Fruit fly (Drosophila melanogaster) whole organism, embryonic: ENCODE data around the gene Ucp4A.

Source experiments
- Bteb2 ChIP-seq: fragments of 200-800 bp; sonication (Bioruptor generic); optimal IDR thresholded peaks from 2 replicates; lab custom pipeline; 2016; ENCODE audit warnings: missing biosample characterization, missing genetic modification characterization
- CG10209 ChIP-seq: fragments of 200-800 bp; sonication (Bioruptor generic); optimal IDR thresholded peaks from 3 replicates; lab custom pipeline; 2017; ENCODE audit warnings: missing biosample characterization, mild to moderate bottlenecking, missing genetic modification characterization, missing genetic modification reagents
- CG13296 ChIP-seq: fragments of 200-800 bp; sonication (Bioruptor generic); optimal IDR thresholded peaks from 3 replicates; lab custom pipeline; 2018; ENCODE audit warnings: missing biosample characterization, mild to moderate bottlenecking, missing genetic modification characterization
- CG14050 ChIP-seq: fragments of 200-800 bp; sonication (Bioruptor generic); IDR thresholded peaks from 3 replicates; pipeline ENCODE4 v1.3.6; 2022; ENCODE audit warnings: missing biosample characterization, missing genetic modification characterization
- CG1603 ChIP-seq: fragments of 200-800 bp; sonication (Bioruptor generic); optimal IDR thresholded peaks from 2 replicates; lab custom pipeline; 2019; ENCODE audit warnings: missing biosample characterization, mild to moderate bottlenecking, missing genetic modification characterization, moderate library complexity
- CG2120 ChIP-seq: fragments of 200-800 bp; sonication (Bioruptor generic); optimal IDR thresholded peaks from 3 replicates; lab custom pipeline; 2016; ENCODE audit warnings: missing biosample characterization, missing genetic modification characterization
- CG2199 ChIP-seq: fragments of 200-800 bp; sonication (Bioruptor generic); IDR thresholded peaks from 3 replicates; pipeline ENCODE4 v1.3.6; 2022; ENCODE audit warnings: missing biosample characterization, missing genetic modification characterization
- CG3407 ChIP-seq: fragments of 200-800 bp; sonication (Bioruptor generic); optimal IDR thresholded peaks from 2 replicates; lab custom pipeline; 2018; ENCODE audit warnings: missing biosample characterization, mild to moderate bottlenecking, missing genetic modification characterization
- CG4282 ChIP-seq: fragments of 200-800 bp; sonication (Bioruptor generic); optimal IDR thresholded peaks from 2 replicates; lab custom pipeline; 2016; ENCODE audit warnings: missing biosample characterization, missing genetic modification characterization
- CG4854 ChIP-seq: fragments of 200-800 bp; sonication (Bioruptor generic); optimal IDR thresholded peaks from 2 replicates; lab custom pipeline; 2016; ENCODE audit warnings: missing biosample characterization, missing genetic modification characterization, inconsistent platforms
- CG6272 ChIP-seq: fragments of 200-800 bp; sonication (Bioruptor generic); IDR thresholded peaks from 2 replicates; pipeline ENCODE4 v1.3.6; 2022; ENCODE audit warnings: missing biosample characterization, missing genetic modification characterization
- CG8290 ChIP-seq, 3 experiments: fragments of 200-800 bp; sonication (Bioruptor generic); optimal IDR thresholded peaks; 2 replicates each; lab custom pipeline; 2016 to 2019; ENCODE audit warnings: missing biosample characterization in 3 of 3, missing genetic modification characterization in 3 of 3, mild to moderate bottlenecking in 2 of 3, moderate library complexity in 1 of 3
- CG8359 ChIP-seq: fragments of 200-800 bp; sonication (Bioruptor generic); optimal IDR thresholded peaks from 2 replicates; lab custom pipeline; 2017; ENCODE audit warnings: missing biosample characterization, mild to moderate bottlenecking, missing genetic modification characterization, borderline replicate concordance
- CG9727 ChIP-seq: fragments of 200-800 bp; sonication (Bioruptor generic); optimal IDR thresholded peaks from 3 replicates; lab custom pipeline; 2017; ENCODE audit warnings: missing biosample characterization, mild to moderate bottlenecking, missing genetic modification characterization
- D ChIP-seq, 2 experiments: fragments of 200-800 bp in 1 of 2; fragments of >200 bp in 1 of 2; sonication (Bioruptor generic) in 1 of 2; optimal IDR thresholded peaks; 2 replicates in 1 of 2; 3 replicates in 1 of 2; lab custom pipeline; 2017; ENCODE audit warnings: mild to moderate bottlenecking in 1 of 2, missing biosample characterization in 1 of 2, missing genetic modification characterization in 1 of 2, missing genetic modification reagents in 1 of 2
- Dad ChIP-seq: fragments of 200-800 bp; sonication (Bioruptor generic); optimal IDR thresholded peaks from 3 replicates; lab custom pipeline; 2016; ENCODE audit warnings: missing biosample characterization, missing genetic modification characterization
- Dbx ChIP-seq: fragments of 200-800 bp; sonication (Bioruptor generic); IDR thresholded peaks from 3 replicates; pipeline ENCODE4 v1.3.6; 2022; ENCODE audit warnings: missing biosample characterization, missing genetic modification characterization
- Doc3 ChIP-seq: fragments of 200-800 bp; sonication (Bioruptor generic); IDR thresholded peaks from 3 replicates; pipeline ENCODE4 v1.3.6; 2022; ENCODE audit warnings: missing biosample characterization, missing genetic modification characterization; ENCODE audit not compliant: partially characterized antibody
- Dp ChIP-seq: fragments of 200-800 bp; sonication (Bioruptor generic); optimal IDR thresholded peaks from 2 replicates; lab custom pipeline; 2018; ENCODE audit warnings: missing biosample characterization, mild to moderate bottlenecking, missing genetic modification characterization, moderate library complexity
- Fer3 ChIP-seq: fragments of 200-800 bp; sonication (Bioruptor generic); optimal IDR thresholded peaks from 2 replicates; lab custom pipeline; 2018; ENCODE audit warnings: missing biosample characterization, mild to moderate bottlenecking, missing genetic modification characterization, moderate library complexity
- H15 ChIP-seq: fragments of 200-800 bp; sonication (Bioruptor generic); IDR thresholded peaks from 3 replicates; pipeline ENCODE4 v1.3.6; 2022; ENCODE audit warnings: missing biosample characterization, missing genetic modification characterization
- HHEX ChIP-seq: fragments of 200-800 bp; sonication (Bioruptor generic); optimal IDR thresholded peaks from 3 replicates; lab custom pipeline; 2017; ENCODE audit warnings: missing biosample characterization, mild to moderate bottlenecking, missing genetic modification characterization, missing genetic modification reagents
- Hr3 ChIP-seq: fragments of 200-800 bp; sonication (Bioruptor generic); optimal IDR thresholded peaks from 3 replicates; lab custom pipeline; 2016; ENCODE audit warnings: missing biosample characterization, missing genetic modification characterization
- Mad ChIP-seq: fragments of 200-800 bp; sonication (Bioruptor generic); optimal IDR thresholded peaks from 2 replicates; lab custom pipeline; 2016; ENCODE audit warnings: missing biosample characterization, missing genetic modification characterization
- NC2α ChIP-seq: fragments of 200-800 bp; sonication (Bioruptor generic); optimal IDR thresholded peaks from 2 replicates; lab custom pipeline; 2016; ENCODE audit warnings: missing biosample characterization, missing genetic modification characterization
- Nf-YB ChIP-seq: fragments of 200-800 bp; sonication (Bioruptor generic); optimal IDR thresholded peaks from 3 replicates; lab custom pipeline; 2019; ENCODE audit warnings: missing biosample characterization, mild to moderate bottlenecking, missing genetic modification characterization, moderate library complexity
- Ravus ChIP-seq: fragments of 200-800 bp; sonication (Bioruptor generic); IDR thresholded peaks from 2 replicates; pipeline ENCODE4 v1.3.6; 2022; ENCODE audit warnings: missing biosample characterization, missing genetic modification characterization
- Sry-δ ChIP-seq: fragments of 200-800 bp; sonication (Bioruptor generic); optimal IDR thresholded peaks from 2 replicates; lab custom pipeline; 2016; ENCODE audit warnings: missing biosample characterization, missing genetic modification characterization
- Tbp ChIP-seq: fragments of >200 bp; optimal IDR thresholded peaks from 2 replicates; lab custom pipeline; 2018; ENCODE audit warnings: missing biosample characterization, missing genetic modification characterization
- Usf ChIP-seq: fragments of 200-800 bp; sonication (Bioruptor generic); optimal IDR thresholded peaks from 2 replicates; lab custom pipeline; 2017; ENCODE audit warnings: missing genotype, missing biosample characterization, missing genetic modification characterization
- Vsx1 ChIP-seq: fragments of 200-800 bp; sonication (Bioruptor generic); optimal IDR thresholded peaks from 2 replicates; lab custom pipeline; 2017; ENCODE audit warnings: missing biosample characterization, mild to moderate bottlenecking, missing genetic modification characterization, missing genetic modification reagents
- ap ChIP-seq: fragments of 200-800 bp; sonication (Bioruptor generic); IDR thresholded peaks from 2 replicates; pipeline ENCODE4 v1.3.6; 2022; ENCODE audit warnings: missing biosample characterization, missing genetic modification characterization
- bcd ChIP-seq: fragments of 200-800 bp; sonication (Bioruptor generic); optimal IDR thresholded peaks from 2 replicates; lab custom pipeline; 2017; ENCODE audit warnings: missing biosample characterization, mild to moderate bottlenecking, missing genetic modification characterization
- corto ChIP-seq: fragments of 200-800 bp; sonication (Bioruptor generic); optimal IDR thresholded peaks from 2 replicates; lab custom pipeline; 2016; ENCODE audit warnings: missing biosample characterization, mild to moderate bottlenecking, missing genetic modification characterization, moderate library complexity
- dmrt11E ChIP-seq: fragments of 200-800 bp; sonication (Bioruptor generic); optimal IDR thresholded peaks from 3 replicates; lab custom pipeline; 2018; ENCODE audit warnings: missing biosample characterization, mild to moderate bottlenecking, missing genetic modification characterization, moderate library complexity
- emc ChIP-seq: fragments of 200-800 bp; sonication (Bioruptor generic); optimal IDR thresholded peaks from 2 replicates; lab custom pipeline; 2016; ENCODE audit warnings: missing biosample characterization, missing genetic modification characterization
- ewg ChIP-seq: fragments of 200-800 bp; sonication (Bioruptor generic); optimal IDR thresholded peaks from 3 replicates; lab custom pipeline; 2017; ENCODE audit warnings: mild to moderate bottlenecking, missing biosample characterization, missing genetic modification reagents, missing genetic modification characterization
- gcm2 ChIP-seq: fragments of 200-800 bp; sonication (Bioruptor generic); optimal IDR thresholded peaks from 2 replicates; lab custom pipeline; 2016; ENCODE audit warnings: missing biosample characterization, missing genetic modification characterization
- gt ChIP-seq: fragments of 200-800 bp; sonication (Bioruptor generic); IDR thresholded peaks from 2 replicates; pipeline ENCODE4 v1.3.6; 2022; ENCODE audit warnings: missing biosample characterization, missing genetic modification characterization
- jumu ChIP-seq: fragments of 200-800 bp; sonication (Bioruptor generic); optimal IDR thresholded peaks from 3 replicates; lab custom pipeline; 2016; ENCODE audit warnings: missing biosample characterization, missing genetic modification characterization
- nerfin-1 ChIP-seq: fragments of 200-800 bp; sonication (Bioruptor generic); optimal IDR thresholded peaks from 3 replicates; lab custom pipeline; 2019; ENCODE audit warnings: missing biosample characterization, mild to moderate bottlenecking, missing genetic modification characterization, moderate library complexity
- pan ChIP-seq, 4 experiments: fragments of >200 bp in 3 of 4; fragments of 200-800 bp in 1 of 4; sonication (Bioruptor generic) in 1 of 4; optimal IDR thresholded peaks in 3 of 4; IDR thresholded peaks in 1 of 4; 2 replicates each; pipeline versions ENCODE4 v1.3.6 to Lab custom; 2017 to 2022; ENCODE audit warnings: missing biosample characterization in 2 of 4, missing genetic modification characterization in 2 of 4, mixed read lengths in 1 of 4
- repo ChIP-seq: fragments of 200-800 bp; sonication (Bioruptor generic); optimal IDR thresholded peaks from 2 replicates; lab custom pipeline; 2016; ENCODE audit warnings: missing biosample characterization, missing genetic modification characterization
- sens-2 ChIP-seq: fragments of 200-800 bp; sonication (Bioruptor generic); IDR thresholded peaks from 2 replicates; pipeline ENCODE4 v1.3.6; 2022; ENCODE audit warnings: missing biosample characterization, missing genetic modification characterization
- sim ChIP-seq: fragments of 200-800 bp; sonication (Bioruptor generic); IDR thresholded peaks from 2 replicates; pipeline ENCODE4 v1.3.6; 2022; ENCODE audit warnings: missing biosample characterization, missing genetic modification characterization
- sima ChIP-seq: fragments of 200-800 bp; sonication (Bioruptor generic); optimal IDR thresholded peaks from 2 replicates; lab custom pipeline; 2016; ENCODE audit warnings: missing biosample characterization, missing genetic modification characterization
- slbo ChIP-seq: fragments of 200-800 bp; sonication (Bioruptor generic); IDR thresholded peaks from 2 replicates; pipeline ENCODE4 v1.3.6; 2022; ENCODE audit warnings: missing biosample characterization, missing genetic modification characterization
- stwl ChIP-seq: fragments of 200-800 bp; sonication (Bioruptor generic); optimal IDR thresholded peaks from 3 replicates; lab custom pipeline; 2018; ENCODE audit warnings: missing biosample characterization, mild to moderate bottlenecking, missing genetic modification characterization, moderate library complexity
- tin ChIP-seq: fragments of 200-800 bp; sonication (Bioruptor generic); optimal IDR thresholded peaks from 3 replicates; lab custom pipeline; 2016; ENCODE audit warnings: missing biosample characterization, missing genetic modification characterization

The Ucp4A gene

dm6 chrX:17844623-17845022, at the start of gene Ucp4A, which contains the start of gene CG8142 (continued):
- peak; percentile 93 for TF ChIP-seq CG10209 (GFP tag; lab: Kevin White, UChicago)
- TF ChIP-seq Ravus (GFP tag; lab: Robert Waterston, UW): peak; percentile 80
- TF ChIP-seq CG13296 (GFP tag; lab: Kevin White, UChicago): peak; percentile 91
- TF ChIP-seq Fer3 (tag; lab: Kevin White, UChicago): peak; percentile 92
- no peak for TF ChIP-seq corto (GFP tag; lab: Kevin White, UChicago)
- TF ChIP-seq Dbx (GFP tag; lab: Robert Waterston, UW): peak; percentile 92; the same call in 2 of the 3 replicates
- TF ChIP-seq HHEX (GFP tag; lab: Kevin White, UChicago): peak; percentile 82
- peak; percentile 93 for TF ChIP-seq ap (GFP tag; lab: Robert Waterston, UW)
- TF ChIP-seq sens-2: peak; percentile 87
- peak; percentile 96 for TF ChIP-seq CG6272 (GFP tag; lab: Robert Waterston, UW)
- TF ChIP-seq nerfin-1 (tag; lab: Kevin White, UChicago): peak; percentile 88
- TF ChIP-seq Dad (GFP tag; lab: Kevin White, UChicago): peak; percentile 24
- TF ChIP-seq dmrt11E (tag; lab: Kevin White, UChicago): peak; percentile 91
- peak; percentile 72 for TF ChIP-seq Mad (GFP tag; lab: Kevin White, UChicago)
- no peak for TF ChIP-seq Doc3 (GFP tag; lab: Robert Waterston, UW)
- peak; percentile 53 for TF ChIP-seq CG8359 (GFP tag; lab: Kevin White, UChicago)
- peak; percentile 93 for TF ChIP-seq bcd (GFP tag; lab: Kevin White, UChicago)
- peak; percentile 80 for TF ChIP-seq stwl
- peak; percentile 92 for TF ChIP-seq CG14050 (GFP tag; lab: Robert Waterston, UW)
- peak; percentile 63 for TF ChIP-seq Nf-YB (GFP tag; lab: Kevin White, UChicago)
- TF ChIP-seq jumu (GFP tag; lab: Kevin White, UChicago): peak; percentile 27
- TF ChIP-seq Hr3 (GFP tag; lab: Kevin White, UChicago): peak; percentile 92
- peak; percentile 21 for TF ChIP-seq Sry-δ (GFP tag; lab: Kevin White, UChicago)
- TF ChIP-seq CG2120 (GFP tag; lab: Kevin White, UChicago): peak; percentile 85
- no peak for TF ChIP-seq CG4282 (GFP tag; lab: Kevin White, UChicago)
- TF ChIP-seq CG4854 (GFP tag; lab: Kevin White, UChicago): peak; percentile 60
- peak; percentile 98 for TF ChIP-seq slbo
- peak; percentile 83 for TF ChIP-seq Usf (GFP tag; lab: Kevin White, UChicago)
- TF ChIP-seq CG3407: peak; percentile 75
- no peak for TF ChIP-seq emc (GFP tag; lab: Kevin White, UChicago)
- peak; percentile 95 for TF ChIP-seq H15 (GFP tag; lab: Robert Waterston, UW)
- peak; percentile 72 for TF ChIP-seq ewg (GFP tag; lab: Kevin White, UChicago)
- TF ChIP-seq D (optimal IDR thresholded peaks at IDR 0.05; lab: Kevin White, UChicago): no peak
- peak; percentile 89 for TF ChIP-seq D (GFP tag; optimal IDR thresholded peaks at IDR 0.05; lab: Kevin White, UChicago)
- TF ChIP-seq gt (GFP tag; lab: Robert Waterston, UW): peak; percentile 85
- TF ChIP-seq Vsx1: peak; percentile 68
- TF ChIP-seq gcm2 (GFP tag; lab: Kevin White, UChicago): peak; percentile 47
- peak; percentile 93 for TF ChIP-seq tin (GFP tag; lab: Kevin White, UChicago)
- TF ChIP-seq CG9727 (GFP tag; lab: Kevin White, UChicago): peak; percentile 93
- TF ChIP-seq sima (GFP tag; lab: Kevin White, UChicago): no peak
- TF ChIP-seq repo (GFP tag; lab: Kevin White, UChicago): no peak
- no peak for TF ChIP-seq pan (optimal IDR thresholded peaks at IDR 0.05; lab: Kevin White, UChicago)
- TF ChIP-seq pan (GFP tag; optimal IDR thresholded peaks at IDR 0.05 in 1 of 2, IDR thresholded peaks at IDR 0.05 in 1 of 2): peak in 1 of 2 experiments; percentile 98
- TF ChIP-seq Bteb2 (GFP tag; lab: Kevin White, UChicago): peak; percentile 35
- TF ChIP-seq sim: peak; percentile 91
- TF ChIP-seq Tbp (GFP tag; lab: Kevin White, UChicago): no peak
- peak; percentile 69 for TF ChIP-seq CG8290 (GFP tag; optimal IDR thresholded peaks at IDR 0.05; lab: Kevin White, UChicago)
- peak in 1 of 2 experiments; percentile 5 for TF ChIP-seq CG8290 (tag; optimal IDR thresholded peaks at IDR 0.05; lab: Kevin White, UChicago)
- TF ChIP-seq CG1603 (tag; lab: Kevin White, UChicago): peak; percentile 47
- peak; percentile 79; the same call in 1 of the 3 replicates for TF ChIP-seq CG2199 (GFP tag; lab: Robert Waterston, UW)
- TF ChIP-seq NC2α (GFP tag; lab: Kevin White, UChicago): no peak
- peak; percentile 71 for TF ChIP-seq Dp (GFP tag; lab: Kevin White, UChicago)
